Worm (Caenorhabditis elegans): ENCODE results near the gene Y49F6A.11.
A peak's percentile ranks its signal among the peaks of the same experiment; 100 is the strongest.

Gene Y49F6A.11

DNA sequence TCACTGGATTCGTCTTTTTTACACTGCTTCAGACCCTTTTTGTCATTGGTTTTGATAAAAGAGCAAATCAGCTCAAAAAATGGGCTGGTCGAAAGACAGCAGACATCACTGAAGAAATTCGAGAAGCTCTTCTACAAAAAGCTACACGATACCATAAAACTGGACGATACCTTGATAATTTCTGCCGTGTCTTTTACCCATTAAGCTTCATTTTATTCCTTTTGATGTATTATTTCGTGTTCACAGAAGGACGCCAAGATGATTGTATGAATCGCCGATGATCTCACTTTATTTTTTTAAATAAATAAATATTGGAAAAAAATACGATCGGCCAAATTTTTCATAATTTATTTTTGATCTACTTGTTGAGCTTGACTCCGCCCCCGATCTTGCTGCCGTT lies 31.6 kb downstream of the Y49F6A.11 start:
- TF ChIP-seq skn-1 (tag; optimal IDR thresholded peaks at IDR 0.05) (no peak), mdl-1 (tag; optimal IDR thresholded peaks at IDR 0.05) (no peak), unc-62 (GFP tag; optimal IDR thresholded peaks at IDR 0.05 in 1 of 2) (peak in 1 of 2 experiments; percentile 91), unc-62 (tag; optimal IDR thresholded peaks at IDR 0.05) (no peak)

DNA sequence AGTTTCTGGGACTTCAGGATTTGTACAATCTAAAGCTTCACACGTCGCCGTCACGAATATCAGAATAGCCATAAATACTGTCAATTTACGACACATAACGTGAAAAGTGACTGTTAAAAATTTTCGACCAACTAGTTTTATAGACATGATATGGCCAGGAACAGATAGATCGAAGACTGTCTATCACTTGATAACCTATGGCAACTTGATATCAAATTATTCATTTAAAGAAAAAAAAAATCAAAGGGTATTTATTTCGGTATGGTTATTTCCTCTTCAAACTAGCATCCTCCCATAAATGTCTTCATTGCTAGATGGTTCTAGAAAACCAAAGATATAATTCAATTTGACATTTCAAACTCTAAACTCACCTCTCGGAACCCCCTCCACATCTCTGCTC lies 36.2 kb downstream of the Y49F6A.11 start, which contains the start of gene W10G11.3:
W10G11.3 (minus strand) TSS at position 101 of the 400 bp plus-strand sequence.
- TF ChIP-seq Y105C5A.15 (GFP tag; IDR thresholded peaks at IDR 0.05): no peak
- no peak for TF ChIP-seq F37D6.2 (tag; optimal IDR thresholded peaks at IDR 0.05)
- no peak for TF ChIP-seq dmd-8 (GFP tag; IDR thresholded peaks at IDR 0.05)
- no peak for TF ChIP-seq mdt-29 (GFP tag; IDR thresholded peaks at IDR 0.05)
- TF ChIP-seq lin-13 (GFP tag; optimal IDR thresholded peaks at IDR 0.05): no peak
- TF ChIP-seq T26A8.4 (GFP tag; IDR thresholded peaks at IDR 0.05): no peak
- no peak for TF ChIP-seq ceh-62 (tag; optimal IDR thresholded peaks at IDR 0.05)
- TF ChIP-seq lin-29 (GFP tag; IDR thresholded peaks at IDR 0.05): no peak
- TF ChIP-seq lir-3 (tag; optimal IDR thresholded peaks at IDR 0.05): no peak
- TF ChIP-seq lin-38 (GFP tag; IDR thresholded peaks at IDR 0.05): no peak
- TF ChIP-seq arid-1 (GFP tag; conservative IDR thresholded peaks at IDR 0.05): no peak
- TF ChIP-seq Y75B8A.6 (GFP tag; IDR thresholded peaks at IDR 0.05): no peak
- TF ChIP-seq cey-2 (tag; optimal IDR thresholded peaks at IDR 0.05; ENCODE audit: borderline replicate concordance, insufficient read depth): no peak
- no peak for TF ChIP-seq fkh-10 (GFP tag; optimal IDR thresholded peaks at IDR 0.05)
- no peak for TF ChIP-seq ctbp-1 (GFP tag; IDR thresholded peaks at IDR 0.05)
- TF ChIP-seq lin-1 (GFP tag; IDR thresholded peaks at IDR 0.05): no peak
- no peak for TF ChIP-seq nhr-25 (tag; optimal IDR thresholded peaks at IDR 0.05; ENCODE audit: borderline replicate concordance, insufficient read depth)
- TF ChIP-seq vab-7 (GFP tag; IDR thresholded peaks at IDR 0.05): no peak
- TF ChIP-seq spr-3 (GFP tag; optimal IDR thresholded peaks at IDR 0.05): no peak
- TF ChIP-seq T20F7.1 (GFP tag; optimal IDR thresholded peaks at IDR 0.05): no peak

DNA sequence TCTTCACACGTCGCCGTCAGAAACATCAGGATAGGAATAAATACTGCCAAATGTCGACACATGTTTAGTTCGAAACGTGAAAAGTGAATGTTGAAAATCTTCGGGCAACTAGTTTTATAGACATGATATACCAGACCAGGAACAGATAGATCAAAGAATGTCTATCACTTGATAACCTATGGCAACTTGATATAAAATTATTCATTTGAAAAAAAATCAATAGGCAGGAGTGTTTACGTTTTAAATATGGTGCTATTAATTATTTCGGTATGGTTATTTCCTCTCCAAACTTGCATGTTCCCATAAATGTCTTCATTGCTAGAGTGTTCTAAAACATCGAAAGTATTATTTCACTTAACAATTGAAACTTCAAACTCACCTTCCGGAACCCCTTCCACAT lies 37.1 kb downstream of the Y49F6A.11 start, which contains the start of gene W10G11.2:
W10G11.2 (minus strand) TSS at position 101 of the 400 bp plus-strand sequence.
- TF ChIP-seq nhr-11 (tag; optimal IDR thresholded peaks at IDR 0.05): no peak
- no peak for TF ChIP-seq lin-38 (GFP tag; IDR thresholded peaks at IDR 0.05)
- no peak for TF ChIP-seq gei-8 (GFP tag; optimal IDR thresholded peaks at IDR 0.05)
- TF ChIP-seq ces-1 (GFP tag; optimal IDR thresholded peaks at IDR 0.05): no peak
- TF ChIP-seq ceh-82 (tag; optimal IDR thresholded peaks at IDR 0.05): no peak
- TF ChIP-seq daf-8 (GFP tag; IDR thresholded peaks at IDR 0.05): no peak
- TF ChIP-seq lin-13 (GFP tag; optimal IDR thresholded peaks at IDR 0.05): no peak
- no peak for TF ChIP-seq ceh-62 (tag; optimal IDR thresholded peaks at IDR 0.05)
- no peak for TF ChIP-seq daf-16 (GFP tag; optimal IDR thresholded peaks at IDR 0.05)
- TF ChIP-seq daf-16 (tag; optimal IDR thresholded peaks at IDR 0.05): no peak
- no peak for TF ChIP-seq daf-12 (tag; optimal IDR thresholded peaks at IDR 0.05)
- no peak for TF ChIP-seq Y48G9A.11 (GFP tag; IDR thresholded peaks at IDR 0.05)
- no peak for TF ChIP-seq mdt-29 (GFP tag; IDR thresholded peaks at IDR 0.05)
- TF ChIP-seq dmd-9 (GFP tag; IDR thresholded peaks at IDR 0.05): no peak
- no peak for TF ChIP-seq mxl-3 (GFP tag; optimal IDR thresholded peaks at IDR 0.05)
- TF ChIP-seq skn-1 (tag; optimal IDR thresholded peaks at IDR 0.05): no peak
- TF ChIP-seq nhr-42 (GFP tag; IDR thresholded peaks at IDR 0.05): no peak

ce11 chrII:3560592-3560991 lies 38.0 kb downstream of the Y49F6A.11 start, which contains the start of gene W10G11.1:
Gene W10G11.1 (minus strand): TSS chrII:3560692.
- TF ChIP-seq nhr-77 (tag; optimal IDR thresholded peaks at IDR 0.05) (no peak), daf-19 (GFP tag; conservative IDR thresholded peaks at IDR 0.05) (no peak), nhr-11 (tag; optimal IDR thresholded peaks at IDR 0.05) (no peak), arid-1 (GFP tag; conservative IDR thresholded peaks at IDR 0.05) (no peak), dve-1 (tag; optimal IDR thresholded peaks at IDR 0.05; ENCODE audit: insufficient read depth) (no peak), zfp-3 (GFP tag; conservative IDR thresholded peaks at IDR 0.05) (no peak), nhr-102 (tag; optimal IDR thresholded peaks at IDR 0.05) (no peak), madf-5 (GFP tag; IDR thresholded peaks at IDR 0.05) (no peak), cey-2 (tag; optimal IDR thresholded peaks at IDR 0.05; ENCODE audit: borderline replicate concordance, insufficient read depth) (no peak), unc-39 (tag; optimal IDR thresholded peaks at IDR 0.05) (no peak), nhr-28 (tag; optimal IDR thresholded peaks at IDR 0.05) (no peak), nhr-10 (tag; optimal IDR thresholded peaks at IDR 0.05) (no peak), unc-62 (GFP tag; optimal IDR thresholded peaks at IDR 0.05 in 1 of 2) (no peak), unc-62 (tag; optimal IDR thresholded peaks at IDR 0.05) (no peak), F10B5.3 (tag; optimal IDR thresholded peaks at IDR 0.05) (no peak), daf-16 (GFP tag; optimal IDR thresholded peaks at IDR 0.05) (no peak), daf-16 (tag; optimal IDR thresholded peaks at IDR 0.05) (no peak), hif-1 (tag; optimal IDR thresholded peaks at IDR 0.05) (no peak)
